Worm (Caenorhabditis elegans) whole organism, L2 larva: ENCODE measurements around the gene F35F10.7.

ENCODE experiments used
- C34F6.9 ChIP-seq: fragments of 150-350 bp; optimal IDR thresholded peaks from 2 replicates; lab custom pipeline; 2014; ENCODE audit warnings: missing biosample characterization, missing genetic modification characterization
- F13H6.1 ChIP-seq: sonication (generic microtip); optimal IDR thresholded peaks from 2 replicates; lab custom pipeline; 2016; ENCODE audit warnings: missing genetic modification characterization, missing compliant biosample characterization
- R02D3.7 ChIP-seq: fragments of 150-350 bp; optimal IDR thresholded peaks from 2 replicates; lab custom pipeline; 2014; ENCODE audit warnings: missing biosample characterization, missing genetic modification characterization
- ZK546.5 ChIP-seq: sonication (generic microtip); optimal IDR thresholded peaks from 2 replicates; lab custom pipeline; 2017; ENCODE audit warnings: missing biosample characterization, missing genetic modification characterization
- alr-1 ChIP-seq: fragments of 150-350 bp; optimal IDR thresholded peaks from 2 replicates; lab custom pipeline; 2014; ENCODE audit warnings: missing biosample characterization, missing genetic modification characterization
- aly-2 ChIP-seq: fragments of 150-350 bp; optimal IDR thresholded peaks from 2 replicates; lab custom pipeline; 2014; ENCODE audit warnings: missing biosample characterization, missing genetic modification characterization
- blmp-1 ChIP-seq: sonication (generic microtip); optimal IDR thresholded peaks from 2 replicates; lab custom pipeline; 2017; ENCODE audit warnings: missing genetic modification characterization, mild to moderate bottlenecking, missing compliant biosample characterization, antibody characterized with exemption, moderate library complexity; ENCODE audit not compliant: insufficient read depth
- ceh-16 ChIP-seq: fragments of 150-350 bp; optimal IDR thresholded peaks from 2 replicates; lab custom pipeline; 2014; ENCODE audit warnings: missing biosample characterization, missing genetic modification characterization
- ceh-82 ChIP-seq: fragments of 150-350 bp; optimal IDR thresholded peaks from 2 replicates; lab custom pipeline; 2014; ENCODE audit warnings: missing biosample characterization, missing genetic modification characterization
- crh-2 ChIP-seq: sonication (generic microtip); optimal IDR thresholded peaks from 2 replicates; lab custom pipeline; 2017; ENCODE audit warnings: missing biosample characterization, missing genetic modification characterization
- egl-27 ChIP-seq: sonication (generic microtip); optimal IDR thresholded peaks from 3 replicates; lab custom pipeline; 2017; ENCODE audit warnings: missing biosample characterization, missing genetic modification reagents, missing genetic modification characterization
- fos-1 ChIP-seq: fragments of 150-350 bp; optimal IDR thresholded peaks from 2 replicates; lab custom pipeline; 2014; ENCODE audit warnings: missing biosample characterization, missing genetic modification characterization
- gmeb-1 ChIP-seq: fragments of 150-350 bp; optimal IDR thresholded peaks from 2 replicates; lab custom pipeline; 2014; ENCODE audit warnings: missing biosample characterization, missing genetic modification characterization
- lin-13 ChIP-seq: fragments of 150-350 bp; optimal IDR thresholded peaks from 2 replicates; lab custom pipeline; 2014; ENCODE audit warnings: missing biosample characterization, missing genetic modification reagents, missing genetic modification characterization
- mab-5 ChIP-seq: fragments of 150-350 bp; optimal IDR thresholded peaks from 2 replicates; lab custom pipeline; 2014; ENCODE audit warnings: missing biosample characterization, missing genetic modification characterization
- mbf-1 ChIP-seq: sonication (generic microtip); optimal IDR thresholded peaks from 2 replicates; lab custom pipeline; 2017; ENCODE audit warnings: missing biosample characterization, missing genetic modification characterization
- mdl-1 ChIP-seq, 2 experiments: fragments of 150-350 bp in 1 of 2; sonication (generic microtip) in 1 of 2; optimal IDR thresholded peaks; 2 replicates each; lab custom pipeline; 2017; ENCODE audit warnings: missing biosample characterization in 2 of 2, missing genetic modification characterization in 2 of 2
- nhr-10 ChIP-seq: sonication (generic microtip); optimal IDR thresholded peaks from 2 replicates; lab custom pipeline; 2017; ENCODE audit warnings: missing biosample characterization, missing genetic modification characterization
- nhr-11 ChIP-seq: fragments of 150-350 bp; optimal IDR thresholded peaks from 2 replicates; lab custom pipeline; 2014; ENCODE audit warnings: missing biosample characterization, missing genetic modification characterization
- nhr-129 ChIP-seq: fragments of 150-350 bp; optimal IDR thresholded peaks from 2 replicates; lab custom pipeline; 2014; ENCODE audit warnings: missing biosample characterization, missing genetic modification characterization
- nhr-21 ChIP-seq: fragments of 150-350 bp; optimal IDR thresholded peaks from 2 replicates; lab custom pipeline; 2014; ENCODE audit warnings: missing biosample characterization, missing genetic modification characterization
- nhr-23 ChIP-seq: fragments of 150-350 bp; optimal IDR thresholded peaks from 2 replicates; lab custom pipeline; 2014; ENCODE audit warnings: missing biosample characterization, missing genetic modification reagents, missing genetic modification characterization
- nhr-25 ChIP-seq: fragments of 150-350 bp; sonication (generic microtip); optimal IDR thresholded peaks from 3 replicates; lab custom pipeline; 2014; ENCODE audit warnings: missing biosample characterization, missing genetic modification characterization
- nhr-6 ChIP-seq: fragments of 150-350 bp; optimal IDR thresholded peaks from 2 replicates; lab custom pipeline; 2014; ENCODE audit warnings: missing biosample characterization, missing genetic modification characterization
- nhr-77 ChIP-seq: fragments of 150-350 bp; optimal IDR thresholded peaks from 2 replicates; lab custom pipeline; 2014; ENCODE audit warnings: missing biosample characterization, missing genetic modification characterization
- peb-1 ChIP-seq: fragments of 150-350 bp; optimal IDR thresholded peaks from 2 replicates; lab custom pipeline; 2014; ENCODE audit warnings: missing biosample characterization, missing genetic modification characterization
- sem-4 ChIP-seq: fragments of 150-350 bp; optimal IDR thresholded peaks from 2 replicates; lab custom pipeline; 2014; ENCODE audit warnings: missing biosample characterization, missing genetic modification reagents, missing genetic modification characterization
- skn-1 ChIP-seq: sonication (generic microtip); optimal IDR thresholded peaks from 2 replicates; lab custom pipeline; 2017; ENCODE audit warnings: missing biosample characterization, missing genetic modification characterization
- sma-3 ChIP-seq: sonication (generic microtip); optimal IDR thresholded peaks from 2 replicates; lab custom pipeline; 2016; ENCODE audit warnings: missing genetic modification reagents, missing genetic modification characterization, missing compliant biosample characterization
- sma-9 ChIP-seq, 2 experiments: fragments of 150-350 bp in 1 of 2; sonication (generic microtip) in 1 of 2; optimal IDR thresholded peaks; 2 replicates each; lab custom pipeline; 2014 to 2016; ENCODE audit warnings: missing genetic modification characterization in 2 of 2, mild to moderate bottlenecking in 1 of 2, missing biosample characterization in 1 of 2, missing compliant biosample characterization in 1 of 2, missing genetic modification reagents in 1 of 2, moderate library complexity in 1 of 2
- snpc-4 ChIP-seq: fragments of 150-350 bp; optimal IDR thresholded peaks from 2 replicates; lab custom pipeline; 2014; ENCODE audit warnings: missing biosample characterization, missing genetic modification characterization
- unc-39 ChIP-seq: fragments of 150-350 bp; optimal IDR thresholded peaks from 2 replicates; lab custom pipeline; 2014; ENCODE audit warnings: missing biosample characterization, missing genetic modification characterization
- unc-55 ChIP-seq: fragments of 150-350 bp; sonication (generic microtip); optimal IDR thresholded peaks from 3 replicates; lab custom pipeline; 2014; ENCODE audit warnings: missing biosample characterization, missing genetic modification reagents, missing genetic modification characterization
- zag-1 ChIP-seq: fragments of 150-350 bp; optimal IDR thresholded peaks from 2 replicates; lab custom pipeline; 2014; ENCODE audit warnings: missing biosample characterization, missing genetic modification characterization
- ztf-1 ChIP-seq: fragments of 200-800 bp; sonication (Bioruptor generic); conservative IDR thresholded peaks from 2 replicates; pipeline ENCODE4 v1.3.6; 2022; ENCODE audit warnings: missing genetic modification characterization, missing compliant biosample characterization
- ztf-11 ChIP-seq: sonication (generic microtip); optimal IDR thresholded peaks from 2 replicates; lab custom pipeline; 2017; ENCODE audit warnings: missing biosample characterization, missing genetic modification characterization

F35F10.7 gene

ce11 chrV:3299437-3299836, 12.2 kb upstream of the F35F10.7 start:
- no peak for TF ChIP-seq nhr-6
- TF ChIP-seq crh-2 = no peak
- TF ChIP-seq ztf-11 (tag; lab: Kevin White, UChicago) = no peak
- no peak for TF ChIP-seq ZK546.5 (tag; lab: Kevin White, UChicago)
- no peak for TF ChIP-seq nhr-10 (tag; lab: Kevin White, UChicago)
- no peak for TF ChIP-seq sma-3
- TF ChIP-seq nhr-77 = no peak
- TF ChIP-seq nhr-11 (tag; lab: Kevin White, UChicago) = no peak
- no peak for TF ChIP-seq sma-9 (GFP tag; optimal IDR thresholded peaks at IDR 0.05; lab: Kevin White, UChicago)
- TF ChIP-seq sma-9 (tag; optimal IDR thresholded peaks at IDR 0.05; lab: Kevin White, UChicago) = no peak
- TF ChIP-seq ztf-1 = no peak
- TF ChIP-seq skn-1 (tag; lab: Kevin White, UChicago) = no peak
- TF ChIP-seq nhr-129 (tag; lab: Kevin White, UChicago) = no peak
- TF ChIP-seq, all 48 proteins: peak for 0

DNA sequence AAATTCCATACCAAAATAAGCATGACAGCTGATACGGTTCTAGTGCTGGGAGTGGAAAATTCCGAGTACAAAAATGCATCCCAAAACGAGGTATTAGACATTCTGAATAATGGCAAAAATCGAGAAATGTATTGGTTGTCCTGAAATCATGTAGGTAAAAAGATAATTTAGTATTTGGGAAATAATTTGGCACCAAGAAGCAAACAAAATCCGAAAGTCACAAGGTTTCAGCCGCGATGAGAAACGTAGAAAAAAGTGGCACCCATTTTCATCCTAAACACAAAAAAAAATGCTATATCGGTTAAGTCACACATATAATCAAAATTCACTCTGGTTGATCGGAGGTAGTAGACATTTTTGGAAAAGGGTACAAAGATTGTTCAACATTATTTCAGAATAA, 10.5 kb upstream of the F35F10.7 start, which contains the start of gene srx-122:
Gene srx-122, minus strand, starts transcription at position 101 of the 400 bp plus-strand sequence.
- TF ChIP-seq lin-13 (no peak), C34F6.9 (tag; lab: Kevin White, UChicago) (no peak), sem-4 (tag; lab: Kevin White, UChicago) (no peak), gmeb-1 (no peak), ceh-82 (tag; lab: Kevin White, UChicago) (no peak), nhr-23 (no peak), skn-1 (tag; lab: Kevin White, UChicago) (no peak), ZK546.5 (tag; lab: Kevin White, UChicago) (no peak), ztf-1 (no peak), nhr-10 (tag; lab: Kevin White, UChicago) (no peak), ztf-11 (tag; lab: Kevin White, UChicago) (no peak), zag-1 (tag; lab: Kevin White, UChicago) (no peak)

- TF ChIP-seq gmeb-1 = no peak
- TF ChIP-seq nhr-11 (tag; lab: Kevin White, UChicago) = no peak
- no peak for TF ChIP-seq nhr-21 (tag; lab: Kevin White, UChicago)
- no peak for TF ChIP-seq fos-1
- no peak for TF ChIP-seq nhr-25 (tag; lab: Kevin White, UChicago)
- no peak for TF ChIP-seq R02D3.7 (tag; lab: Kevin White, UChicago)
- TF ChIP-seq ceh-82 (tag; lab: Kevin White, UChicago) = no peak
- TF ChIP-seq aly-2 (tag; lab: Kevin White, UChicago) = no peak
- no peak for TF ChIP-seq sma-9 (GFP tag; optimal IDR thresholded peaks at IDR 0.05; lab: Kevin White, UChicago)
- TF ChIP-seq sma-9 (tag; optimal IDR thresholded peaks at IDR 0.05; lab: Kevin White, UChicago) = no peak
- no peak for TF ChIP-seq egl-27 (tag; lab: Kevin White, UChicago)
- TF ChIP-seq mdl-1 (tag; optimal IDR thresholded peaks at IDR 0.05; lab: Kevin White, UChicago) = no peak
- no peak for TF ChIP-seq nhr-23
- TF ChIP-seq unc-55 (GFP tag; lab: Kevin White, UChicago) = no peak
- no peak for TF ChIP-seq peb-1
- no peak for TF ChIP-seq C34F6.9 (tag; lab: Kevin White, UChicago)
- no peak for TF ChIP-seq crh-2
- no peak for TF ChIP-seq unc-39
- no peak for TF ChIP-seq sma-3
Observed at ce11 chrV:3295368-3295767, 8.1 kb upstream of the F35F10.7 start.

- TF ChIP-seq peb-1 = no peak
- no peak for TF ChIP-seq ceh-16 (tag; lab: Kevin White, UChicago)
- no peak for TF ChIP-seq F13H6.1 (tag; lab: Kevin White, UChicago)
- no peak for TF ChIP-seq sem-4 (tag; lab: Kevin White, UChicago)
- TF ChIP-seq mab-5 = no peak
- TF ChIP-seq unc-55 (GFP tag; lab: Kevin White, UChicago) = no peak
- TF ChIP-seq nhr-25 (tag; lab: Kevin White, UChicago) = no peak
Observed at ce11 chrV:3289267-3289666, 2.0 kb upstream of the F35F10.7 start, which contains the start of gene F35F10.6. TSS of gene F35F10.6 (minus strand) at chrV:3289367.

DNA sequence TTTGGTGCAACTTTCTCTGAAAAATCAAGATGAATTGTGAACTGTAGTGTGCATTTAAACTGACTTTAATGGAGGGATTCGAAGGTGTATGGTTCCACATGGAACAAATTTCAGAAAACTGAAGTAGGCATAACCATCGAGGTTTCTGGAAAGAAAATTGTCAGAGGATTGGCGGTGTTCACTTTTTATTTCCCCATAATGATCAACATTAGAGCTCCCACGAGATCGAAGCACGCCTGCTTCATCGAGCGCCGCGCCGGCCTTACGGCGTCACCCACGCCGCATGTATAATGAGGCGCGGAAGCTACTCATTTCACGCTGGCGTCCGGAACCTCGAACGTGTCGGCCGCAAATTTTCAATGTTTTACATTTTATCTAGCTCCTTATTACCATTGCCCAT, 904 bp upstream of the F35F10.7 start:
- TF ChIP-seq ceh-82 (tag; lab: Kevin White, UChicago) (no peak), nhr-129 (tag; lab: Kevin White, UChicago) (no peak), mbf-1 (tag; lab: Kevin White, UChicago) (no peak), alr-1 (no peak), nhr-23 (no peak), blmp-1 (tag; lab: Kevin White, UChicago) (no peak), F13H6.1 (tag; lab: Kevin White, UChicago) (no peak), fos-1 (no peak), snpc-4 (no peak), nhr-25 (tag; lab: Kevin White, UChicago) (no peak)
